Fruit fly (Drosophila melanogaster) Kc167 (cell line): ENCODE measurements around the gene Cpsf6.

Experiments used
- Myc ChIP-seq: fragments of >200 bp; optimal IDR thresholded peaks from 2 replicates; lab custom pipeline; 2017; ENCODE audit warnings: missing external identifiers
- Sin3A ChIP-seq: fragments of >200 bp; optimal IDR thresholded peaks from 2 replicates; lab custom pipeline; 2018; ENCODE audit warnings: missing external identifiers
- h ChIP-seq: fragments of >200 bp; optimal IDR thresholded peaks from 3 replicates; lab custom pipeline; 2018; ENCODE audit warnings: missing external identifiers
- insv ChIP-seq: fragments of >200 bp; optimal IDR thresholded peaks from 3 replicates; lab custom pipeline; 2018; ENCODE audit warnings: missing external identifiers
- psq ChIP-seq: fragments of >200 bp; optimal IDR thresholded peaks from 2 replicates; lab custom pipeline; 2017; ENCODE audit warnings: missing external identifiers
- ttk ChIP-seq: sonication (Bioruptor generic); optimal IDR thresholded peaks from 2 replicates; lab custom pipeline; 2017; ENCODE audit warnings: missing external identifiers

DNA sequence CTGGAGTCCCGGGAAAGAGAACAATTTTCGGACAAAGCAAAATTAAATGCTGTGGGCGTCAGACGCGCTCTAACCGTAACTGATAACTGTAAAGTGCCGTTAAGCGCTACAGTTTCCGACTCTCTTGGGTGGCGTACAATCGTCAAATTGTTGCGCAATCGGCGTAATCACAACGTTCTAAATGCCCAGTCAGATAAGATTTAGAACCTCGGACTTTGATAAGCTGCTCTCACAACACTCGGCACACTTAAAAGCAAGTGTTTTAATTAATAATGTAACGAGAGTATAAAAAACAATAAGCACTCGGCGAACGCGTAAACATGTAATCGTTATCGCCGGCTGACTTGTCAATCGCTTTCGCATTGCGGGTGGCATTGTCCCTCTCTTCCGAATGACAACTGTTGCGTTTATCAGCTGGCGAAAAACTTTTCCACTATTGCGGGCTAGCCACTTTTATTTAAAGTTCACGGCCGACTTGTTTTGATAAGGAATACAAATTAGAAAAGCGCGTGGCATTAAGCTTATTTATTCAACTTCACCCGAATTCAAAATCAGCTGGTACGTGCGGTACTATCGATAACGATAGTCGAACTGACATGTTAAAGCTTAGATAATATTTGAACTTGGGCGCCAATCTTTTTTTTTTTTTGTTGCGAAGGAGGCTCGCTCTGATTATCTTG lies 43.6 kb upstream of the Cpsf6 start:
- TF ChIP-seq psq (lab: Kevin White, UChicago), result no peak
- TF ChIP-seq ttk (lab: Kevin White, UChicago), result no peak
- no peak for TF ChIP-seq Myc (lab: Kevin White, UChicago)
- no peak for TF ChIP-seq h (lab: Kevin White, UChicago)
- TF ChIP-seq insv (lab: Kevin White, UChicago), result no peak
- no peak for TF ChIP-seq Sin3A (lab: Kevin White, UChicago)
